Fruit fly (Drosophila melanogaster) whole organism, embryonic: ENCODE measurements around the gene CG8861.

ENCODE experiments used
- Bteb2 ChIP-seq: fragments of 200-800 bp; sonication (Bioruptor generic); optimal IDR thresholded peaks from 2 replicates; lab custom pipeline; 2016; ENCODE audit warnings: missing biosample characterization, missing genetic modification characterization
- C15 ChIP-seq: fragments of 200-800 bp; sonication (Bioruptor generic); IDR thresholded peaks from 3 replicates; pipeline ENCODE4 v1.3.6; 2022; ENCODE audit warnings: missing biosample characterization, missing genetic modification characterization
- CG11093 ChIP-seq: fragments of 200-800 bp; sonication (Bioruptor generic); IDR thresholded peaks from 3 replicates; pipeline ENCODE4 v1.3.6; 2022; ENCODE audit warnings: missing biosample characterization, missing genetic modification characterization
- CG11504 ChIP-seq: fragments of 200-800 bp; sonication (Bioruptor generic); optimal IDR thresholded peaks from 3 replicates; lab custom pipeline; 2019; ENCODE audit warnings: missing biosample characterization, mild to moderate bottlenecking, missing genetic modification characterization, moderate library complexity
- CG12391 ChIP-seq: fragments of 200-800 bp; sonication (Bioruptor generic); optimal IDR thresholded peaks from 3 replicates; lab custom pipeline; 2018; ENCODE audit warnings: missing biosample characterization, mild to moderate bottlenecking, missing genetic modification characterization, moderate library complexity
- CG12659 ChIP-seq: fragments of 200-800 bp; sonication (Bioruptor generic); optimal IDR thresholded peaks from 3 replicates; lab custom pipeline; 2017; ENCODE audit warnings: mild to moderate bottlenecking, missing biosample characterization, missing genetic modification reagents, missing genetic modification characterization
- CG13775 ChIP-seq: fragments of 200-800 bp; sonication (Bioruptor generic); optimal IDR thresholded peaks from 3 replicates; lab custom pipeline; 2017; ENCODE audit warnings: missing biosample characterization, mild to moderate bottlenecking, missing genetic modification characterization
- CG14965 ChIP-seq: fragments of 200-800 bp; sonication (Bioruptor generic); optimal IDR thresholded peaks from 2 replicates; lab custom pipeline; 2016; ENCODE audit warnings: missing biosample characterization, missing genetic modification characterization, borderline replicate concordance
- CG1529 ChIP-seq: fragments of 200-800 bp; sonication (Bioruptor generic); optimal IDR thresholded peaks from 3 replicates; lab custom pipeline; 2018; ENCODE audit warnings: missing biosample characterization, missing genetic modification characterization
- CG1602 ChIP-seq: fragments of 200-800 bp; sonication (Bioruptor generic); optimal IDR thresholded peaks from 3 replicates; lab custom pipeline; 2016; ENCODE audit warnings: missing biosample characterization, missing genetic modification characterization
- CG17568 ChIP-seq: fragments of 200-800 bp; sonication (Bioruptor generic); optimal IDR thresholded peaks from 2 replicates; lab custom pipeline; 2018; ENCODE audit warnings: missing biosample characterization, mild to moderate bottlenecking, missing genetic modification characterization, moderate library complexity
- CG17612 ChIP-seq: fragments of 200-800 bp; sonication (Bioruptor generic); IDR thresholded peaks from 2 replicates; pipeline ENCODE4 v1.3.6; 2022; ENCODE audit warnings: missing biosample characterization, missing genetic modification characterization
- CG18599 ChIP-seq: fragments of 200-800 bp; sonication (Bioruptor generic); optimal IDR thresholded peaks from 3 replicates; lab custom pipeline; 2017; ENCODE audit warnings: missing biosample characterization, missing genetic modification characterization, mild to moderate bottlenecking, moderate library complexity, missing genetic modification reagents
- CG2116 ChIP-seq: fragments of 200-800 bp; sonication (Bioruptor generic); optimal IDR thresholded peaks from 3 replicates; lab custom pipeline; 2018; ENCODE audit warnings: missing biosample characterization, mild to moderate bottlenecking, missing genetic modification characterization
- CG30020 ChIP-seq: fragments of 200-800 bp; optimal IDR thresholded peaks from 2 replicates; lab custom pipeline; 2019; ENCODE audit warnings: missing biosample characterization, mild to moderate bottlenecking, missing genetic modification characterization, moderate library complexity
- CG43689 ChIP-seq: fragments of 200-800 bp; sonication (Bioruptor generic); IDR thresholded peaks from 2 replicates; pipeline ENCODE4 v1.3.6; 2022; ENCODE audit warnings: missing biosample characterization, missing genetic modification characterization
- CG4854 ChIP-seq: fragments of 200-800 bp; sonication (Bioruptor generic); optimal IDR thresholded peaks from 2 replicates; lab custom pipeline; 2016; ENCODE audit warnings: missing biosample characterization, missing genetic modification characterization, inconsistent platforms
- CG7357 ChIP-seq: fragments of 200-800 bp; sonication (Bioruptor generic); IDR thresholded peaks from 3 replicates; pipeline ENCODE4 v1.3.6; 2022; ENCODE audit warnings: missing biosample characterization, missing genetic modification characterization
- CG7745 ChIP-seq: fragments of 200-800 bp; sonication (Bioruptor generic); optimal IDR thresholded peaks from 2 replicates; lab custom pipeline; 2018; ENCODE audit warnings: missing biosample characterization, mild to moderate bottlenecking, missing genetic modification characterization, moderate library complexity
- CG8281 ChIP-seq: fragments of 200-800 bp; sonication (Bioruptor generic); optimal IDR thresholded peaks from 2 replicates; lab custom pipeline; 2018; ENCODE audit warnings: missing biosample characterization, mild to moderate bottlenecking, missing genetic modification characterization, moderate library complexity
- CG8388 ChIP-seq: fragments of 200-800 bp; sonication (Bioruptor generic); optimal IDR thresholded peaks from 2 replicates; lab custom pipeline; 2019; ENCODE audit warnings: missing biosample characterization, mild to moderate bottlenecking, missing genetic modification characterization, moderate library complexity
- CG8765 ChIP-seq: fragments of 200-800 bp; sonication (Bioruptor generic); IDR thresholded peaks from 2 replicates; pipeline ENCODE4 v1.3.6; 2022; ENCODE audit warnings: missing biosample characterization, missing genetic modification characterization
- Ets97D ChIP-seq: fragments of 200-800 bp; sonication (Bioruptor generic); optimal IDR thresholded peaks from 3 replicates; lab custom pipeline; 2016; ENCODE audit warnings: missing biosample characterization, missing genetic modification characterization
- GATAe ChIP-seq: fragments of 200-800 bp; sonication (Bioruptor generic); conservative IDR thresholded peaks from 2 replicates; pipeline ENCODE4 v1.3.6; 2022; ENCODE audit warnings: missing biosample characterization, missing genetic modification characterization
- Hr51 ChIP-seq, 2 experiments: fragments of 200-800 bp; sonication (Bioruptor generic); optimal IDR thresholded peaks; 2 replicates in 1 of 2; 3 replicates in 1 of 2; lab custom pipeline; 2016 to 2018; ENCODE audit warnings: missing biosample characterization in 2 of 2, missing genetic modification characterization in 2 of 2, mild to moderate bottlenecking in 1 of 2, moderate library complexity in 1 of 2
- Hr78 ChIP-seq, 2 experiments: fragments of 200-800 bp in 1 of 2; fragments of >200 bp in 1 of 2; sonication (Bioruptor generic) in 1 of 2; optimal IDR thresholded peaks; 2 replicates each; lab custom pipeline; 2017 to 2019; ENCODE audit warnings: missing biosample characterization in 2 of 2, missing genetic modification characterization in 2 of 2, mild to moderate bottlenecking in 1 of 2, moderate library complexity in 1 of 2
- MTF-1 ChIP-seq: fragments of 200-800 bp; sonication (Bioruptor generic); optimal IDR thresholded peaks from 2 replicates; lab custom pipeline; 2018; ENCODE audit warnings: missing biosample characterization, mild to moderate bottlenecking, missing genetic modification characterization, borderline replicate concordance
- Med ChIP-seq: fragments of 200-800 bp; sonication (Bioruptor generic); peaks from one replicate; lab custom pipeline; 2016; ENCODE audit warnings: missing biosample characterization, missing genetic modification characterization, mild to moderate bottlenecking, inconsistent platforms, moderate library complexity
- Nf-YC ChIP-seq: fragments of 200-800 bp; optimal IDR thresholded peaks from 3 replicates; lab custom pipeline; 2019; ENCODE audit warnings: missing biosample characterization, mild to moderate bottlenecking, missing genetic modification characterization, moderate library complexity
- Oli ChIP-seq: fragments of 200-800 bp; sonication (Bioruptor generic); optimal IDR thresholded peaks from 2 replicates; lab custom pipeline; 2018; ENCODE audit warnings: missing biosample characterization, mild to moderate bottlenecking, missing genetic modification characterization, moderate library complexity
- PHDP ChIP-seq: fragments of 200-800 bp; sonication (Bioruptor generic); optimal IDR thresholded peaks from 3 replicates; lab custom pipeline; 2018; ENCODE audit warnings: missing biosample characterization, mild to moderate bottlenecking, missing genetic modification characterization, moderate library complexity
- Spps ChIP-seq: fragments of 200-800 bp; sonication (Bioruptor generic); optimal IDR thresholded peaks from 2 replicates; lab custom pipeline; 2018; ENCODE audit warnings: missing biosample characterization, mild to moderate bottlenecking, missing genetic modification characterization
- Sry-β ChIP-seq: fragments of 200-800 bp; sonication (Bioruptor generic); optimal IDR thresholded peaks from 2 replicates; lab custom pipeline; 2018; ENCODE audit warnings: missing biosample characterization, mild to moderate bottlenecking, missing genetic modification characterization, moderate library complexity
- YL-1 ChIP-seq: fragments of 200-800 bp; sonication (Bioruptor generic); optimal IDR thresholded peaks from 3 replicates; lab custom pipeline; 2017; ENCODE audit warnings: missing biosample characterization, mild to moderate bottlenecking, missing genetic modification characterization
- dmrt99B ChIP-seq: fragments of 200-800 bp; sonication (Bioruptor generic); optimal IDR thresholded peaks from 2 replicates; lab custom pipeline; 2018; ENCODE audit warnings: missing biosample characterization, mild to moderate bottlenecking, missing genetic modification characterization, moderate library complexity
- fd64A ChIP-seq: fragments of 200-800 bp; sonication (Bioruptor generic); optimal IDR thresholded peaks from 3 replicates; lab custom pipeline; 2018; ENCODE audit warnings: missing biosample characterization, mild to moderate bottlenecking, missing genetic modification characterization
- grau ChIP-seq: fragments of 200-800 bp; optimal IDR thresholded peaks from 3 replicates; lab custom pipeline; 2019; ENCODE audit warnings: missing biosample characterization, mild to moderate bottlenecking, missing genetic modification characterization, moderate library complexity
- gsb-n ChIP-seq: fragments of 200-800 bp; sonication (Bioruptor generic); optimal IDR thresholded peaks from 3 replicates; lab custom pipeline; 2018; ENCODE audit warnings: missing biosample characterization, mild to moderate bottlenecking, missing genetic modification characterization
- hb ChIP-seq: fragments of 200-800 bp; sonication (Bioruptor generic); IDR thresholded peaks from 3 replicates; pipeline ENCODE4 v1.3.6; 2022; ENCODE audit warnings: missing biosample characterization, missing genetic modification characterization; ENCODE audit not compliant: partially characterized antibody
- ind ChIP-seq: fragments of 200-800 bp; sonication (Bioruptor generic); optimal IDR thresholded peaks from 3 replicates; lab custom pipeline; 2016; ENCODE audit warnings: missing biosample characterization, missing genetic modification characterization
- lab ChIP-seq: fragments of 200-800 bp; sonication (Bioruptor generic); optimal IDR thresholded peaks from 3 replicates; lab custom pipeline; 2017; ENCODE audit warnings: missing biosample characterization, missing genetic modification characterization, mild to moderate bottlenecking, moderate library complexity, missing genetic modification reagents
- prd ChIP-seq, 3 experiments: fragments of >200 bp in 2 of 3; fragments of 200-800 bp in 1 of 3; sonication (Bioruptor generic) in 1 of 3; optimal IDR thresholded peaks in 2 of 3; IDR thresholded peaks in 1 of 3; 2 replicates in 2 of 3; 3 replicates in 1 of 3; pipeline versions ENCODE4 v1.3.6 to Lab custom; 2017 to 2022; ENCODE audit warnings: missing biosample characterization in 1 of 3, missing genetic modification characterization in 1 of 3
- sim ChIP-seq: fragments of 200-800 bp; sonication (Bioruptor generic); IDR thresholded peaks from 2 replicates; pipeline ENCODE4 v1.3.6; 2022; ENCODE audit warnings: missing biosample characterization, missing genetic modification characterization
- sna ChIP-seq: fragments of 200-800 bp; sonication (Bioruptor generic); IDR thresholded peaks from 2 replicates; pipeline ENCODE4 v1.3.6; 2022; ENCODE audit warnings: missing biosample characterization, missing genetic modification characterization; ENCODE audit not compliant: partially characterized antibody
- sob ChIP-seq: fragments of 200-800 bp; sonication (Bioruptor generic); IDR thresholded peaks from 2 replicates; pipeline ENCODE4 v1.3.6; 2022; ENCODE audit warnings: missing biosample characterization, missing genetic modification characterization
- trem ChIP-seq: fragments of 200-800 bp; optimal IDR thresholded peaks from 3 replicates; lab custom pipeline; 2019; ENCODE audit warnings: missing biosample characterization, mild to moderate bottlenecking, missing genetic modification characterization, moderate library complexity
- z ChIP-seq: fragments of 200-800 bp; sonication (Bioruptor generic); IDR thresholded peaks from 3 replicates; pipeline ENCODE4 v1.3.6; 2022; ENCODE audit warnings: missing biosample characterization, missing genetic modification characterization
- zen2 ChIP-seq: fragments of 200-800 bp; sonication (Bioruptor generic); IDR thresholded peaks from 3 replicates; pipeline ENCODE4 v1.3.6; 2022; ENCODE audit warnings: missing biosample characterization, missing genetic modification characterization; ENCODE audit not compliant: partially characterized antibody

The CG8861 gene

dm6 chr3R:9342248-9342882, 14.1 kb upstream of the CG8861 start (continued):
- no peak for TF ChIP-seq Bteb2 (GFP tag; lab: Kevin White, UChicago)
- TF ChIP-seq zen2, result no peak
- peak; percentile 7 for TF ChIP-seq YL-1 (GFP tag; lab: Kevin White, UChicago)
- TF ChIP-seq CG1602 (GFP tag; lab: Kevin White, UChicago), result no peak
- TF ChIP-seq CG11504 (tag; lab: Kevin White, UChicago), result peak; percentile 62
- peak; percentile 73 for TF ChIP-seq PHDP (tag; lab: Kevin White, UChicago)
- TF ChIP-seq sna (GFP tag; lab: Robert Waterston, UW), result no peak
- no peak for TF ChIP-seq sim (GFP tag; lab: Robert Waterston, UW)
- peak; percentile 57 for TF ChIP-seq Nf-YC (tag; lab: Kevin White, UChicago)
- peak; percentile 11 for TF ChIP-seq Oli (tag; lab: Kevin White, UChicago)
- no peak for TF ChIP-seq CG8281 (tag; lab: Kevin White, UChicago)
- TF ChIP-seq CG8765 (GFP tag; lab: Robert Waterston, UW), result no peak
- peak; percentile 20 for TF ChIP-seq Ets97D (GFP tag; lab: Kevin White, UChicago)
- TF ChIP-seq CG43689 (GFP tag; lab: Robert Waterston, UW), result no peak
- TF ChIP-seq Hr51 (GFP tag; optimal IDR thresholded peaks at IDR 0.05; lab: Kevin White, UChicago), result peak in 1 of 2 experiments; percentile 17
- TF ChIP-seq Med (GFP tag; lab: Kevin White, UChicago), result peak; percentile 91
- peak; percentile 46 for TF ChIP-seq CG8388 (GFP tag; lab: Kevin White, UChicago)
- no peak for TF ChIP-seq CG17612 (GFP tag; lab: Robert Waterston, UW)
- peak; percentile 0 for TF ChIP-seq Spps (tag; lab: Kevin White, UChicago)
- peak; percentile 39 for TF ChIP-seq CG4854 (GFP tag; lab: Kevin White, UChicago)
- TF ChIP-seq CG17568 (GFP tag; lab: Kevin White, UChicago), result peak; percentile 48
- TF ChIP-seq CG11093, result no peak
- TF ChIP-seq ind (GFP tag; lab: Kevin White, UChicago), result peak; percentile 25
- TF ChIP-seq CG14965 (GFP tag; lab: Kevin White, UChicago), result no peak
- peak; percentile 24 for TF ChIP-seq dmrt99B (tag; lab: Kevin White, UChicago)
- TF ChIP-seq MTF-1 (GFP tag; lab: Kevin White, UChicago), result peak; percentile 60
- TF ChIP-seq z, result no peak
- TF ChIP-seq CG12659 (GFP tag; lab: Kevin White, UChicago), result peak; percentile 60
- peak; percentile 24 for TF ChIP-seq fd64A
- TF ChIP-seq CG1529, result peak; percentile 43
- no peak for TF ChIP-seq C15
- TF ChIP-seq CG7357 (GFP tag; lab: Robert Waterston, UW), result 0 out of 3 replicates have a peak, but pooled peaks have one; percentile 9
- TF ChIP-seq Hr78 (GFP tag; optimal IDR thresholded peaks at IDR 0.05; lab: Kevin White, UChicago), result no peak
- TF ChIP-seq Sry-β (GFP tag; lab: Kevin White, UChicago), result peak; percentile 30
- peak; percentile 66 for TF ChIP-seq CG7745 (tag; lab: Kevin White, UChicago)
- TF ChIP-seq GATAe (GFP tag; lab: Robert Waterston, UW), result no peak
- TF ChIP-seq sob (GFP tag; lab: Robert Waterston, UW), result peak; percentile 57
- no peak for TF ChIP-seq hb
- peak; percentile 58 for TF ChIP-seq grau (tag; lab: Kevin White, UChicago)
- no peak for TF ChIP-seq prd (optimal IDR thresholded peaks at IDR 0.05; lab: Kevin White, UChicago)
- TF ChIP-seq prd (GFP tag; IDR thresholded peaks at IDR 0.05; lab: Robert Waterston, UW), result no peak
- TF ChIP-seq trem (tag; lab: Kevin White, UChicago), result peak; percentile 63
- peak; percentile 84 for TF ChIP-seq CG18599
- TF ChIP-seq CG30020 (tag; lab: Kevin White, UChicago), result peak; percentile 26
- peak; percentile 61 for TF ChIP-seq gsb-n (tag; lab: Kevin White, UChicago)
- peak; percentile 31 for TF ChIP-seq CG13775 (GFP tag; lab: Kevin White, UChicago)
- peak; percentile 73 for TF ChIP-seq CG12391 (tag; lab: Kevin White, UChicago)
- TF ChIP-seq CG2116 (GFP tag; lab: Kevin White, UChicago), result peak; percentile 16
- peak; percentile 80 for TF ChIP-seq lab (GFP tag; lab: Kevin White, UChicago)
